Worm (Caenorhabditis elegans): ENCODE results near the gene R02F11.2.

- no peak for TF ChIP-seq aha-1 (tag)
- TF ChIP-seq lin-15B (tag; optimal IDR thresholded peaks at IDR 0.05), result no peak
- no peak for TF ChIP-seq nhr-41 (GFP tag; IDR thresholded peaks at IDR 0.05)
- no peak for TF ChIP-seq nhr-111 (GFP tag; optimal IDR thresholded peaks at IDR 0.05)
- TF ChIP-seq daf-8 (GFP tag; IDR thresholded peaks at IDR 0.05), result no peak
- no peak for TF ChIP-seq F44E2.7 (GFP tag; IDR thresholded peaks at IDR 0.05)
These were observed 12.5 kb downstream of the R02F11.2 start for ce11 chrV:4806859-4807258.

Data from whole organism, L4 larva.